Fruit fly (Drosophila melanogaster) whole organism, embryonic: Measurements from ENCODE around the gene Sfp77F.

Source experiments
- CG10565 ChIP-seq: fragments of 200-800 bp; sonication (Bioruptor generic); optimal IDR thresholded peaks from 3 replicates; lab custom pipeline; 2016; ENCODE audit warnings: missing biosample characterization, mild to moderate bottlenecking, missing genetic modification characterization
- CG10654 ChIP-seq: fragments of 200-800 bp; sonication (Bioruptor generic); optimal IDR thresholded peaks from 2 replicates; lab custom pipeline; 2016; ENCODE audit warnings: missing biosample characterization, missing genetic modification characterization
- CG11247 ChIP-seq: fragments of 200-800 bp; sonication (Bioruptor generic); IDR thresholded peaks from 2 replicates; pipeline ENCODE4 v1.3.6; 2022; ENCODE audit warnings: missing biosample characterization, missing genetic modification characterization
- CG12299 ChIP-seq: fragments of 200-800 bp; sonication (Bioruptor generic); optimal IDR thresholded peaks from 2 replicates; lab custom pipeline; 2018; ENCODE audit warnings: missing biosample characterization, mild to moderate bottlenecking, missing genetic modification characterization
- CG14014 ChIP-seq: fragments of 200-800 bp; sonication (Bioruptor generic); IDR thresholded peaks from 2 replicates; pipeline ENCODE4 v1.3.6; 2022; ENCODE audit warnings: missing biosample characterization, missing genetic modification characterization
- CG14860 ChIP-seq: fragments of 200-800 bp; sonication (Bioruptor generic); IDR thresholded peaks from 3 replicates; pipeline ENCODE4 v1.3.6; 2022; ENCODE audit warnings: missing biosample characterization, missing genetic modification characterization; ENCODE audit not compliant: partially characterized antibody
- CG1603 ChIP-seq: fragments of 200-800 bp; sonication (Bioruptor generic); optimal IDR thresholded peaks from 2 replicates; lab custom pipeline; 2019; ENCODE audit warnings: missing biosample characterization, mild to moderate bottlenecking, missing genetic modification characterization, moderate library complexity
- CG1647 ChIP-seq: fragments of 200-800 bp; sonication (Bioruptor generic); optimal IDR thresholded peaks from 3 replicates; lab custom pipeline; 2016; ENCODE audit warnings: missing biosample characterization, missing genetic modification characterization
- CG17328 ChIP-seq: fragments of 200-800 bp; sonication (Bioruptor generic); IDR thresholded peaks from 2 replicates; pipeline ENCODE4 v1.3.6; 2022; ENCODE audit warnings: missing biosample characterization, missing genetic modification characterization
- CG17802 ChIP-seq: fragments of 200-800 bp; sonication (Bioruptor generic); optimal IDR thresholded peaks from 2 replicates; lab custom pipeline; 2018; ENCODE audit warnings: missing biosample characterization, mild to moderate bottlenecking, missing genetic modification characterization, moderate library complexity
- CG2199 ChIP-seq: fragments of 200-800 bp; sonication (Bioruptor generic); IDR thresholded peaks from 3 replicates; pipeline ENCODE4 v1.3.6; 2022; ENCODE audit warnings: missing biosample characterization, missing genetic modification characterization
- CG2875 ChIP-seq: fragments of 200-800 bp; sonication (Bioruptor generic); optimal IDR thresholded peaks from 2 replicates; lab custom pipeline; 2017; ENCODE audit warnings: missing biosample characterization, mild to moderate bottlenecking, missing genetic modification characterization, missing genetic modification reagents
- CG30403 ChIP-seq: fragments of 200-800 bp; sonication (Bioruptor generic); optimal IDR thresholded peaks from 3 replicates; lab custom pipeline; 2016; ENCODE audit warnings: missing biosample characterization, missing genetic modification characterization
- CG34224 ChIP-seq: fragments of 200-800 bp; sonication (Bioruptor generic); IDR thresholded peaks from 3 replicates; pipeline ENCODE4 v1.3.6; 2022; ENCODE audit warnings: missing biosample characterization, missing genetic modification characterization; ENCODE audit not compliant: partially characterized antibody
- CG6654 ChIP-seq: fragments of 200-800 bp; sonication (Bioruptor generic); optimal IDR thresholded peaks from 2 replicates; lab custom pipeline; 2017; ENCODE audit warnings: missing biosample characterization, mild to moderate bottlenecking, missing genetic modification characterization
- CG7271 ChIP-seq: fragments of 200-800 bp; sonication (Bioruptor generic); optimal IDR thresholded peaks from 2 replicates; lab custom pipeline; 2018; ENCODE audit warnings: missing biosample characterization, mild to moderate bottlenecking, missing genetic modification characterization, moderate library complexity
- CTCF ChIP-seq: fragments of 200-800 bp; sonication (Bioruptor generic); optimal IDR thresholded peaks from 2 replicates; lab custom pipeline; 2017; ENCODE audit warnings: missing biosample characterization, mild to moderate bottlenecking, missing genetic modification characterization, moderate library complexity
- Dip2 ChIP-seq: fragments of 200-800 bp; sonication (Bioruptor generic); IDR thresholded peaks from 2 replicates; pipeline ENCODE4 v1.3.6; 2022; ENCODE audit warnings: missing biosample characterization, missing genetic modification characterization
- E2f1 ChIP-seq: fragments of 200-800 bp; sonication (Bioruptor generic); IDR thresholded peaks from 2 replicates; pipeline ENCODE4 v1.3.6; 2022; ENCODE audit warnings: missing biosample characterization, missing genetic modification characterization
- Ets65A ChIP-seq: fragments of 200-800 bp; sonication (Bioruptor generic); peaks from one replicate; lab custom pipeline; 2016; ENCODE audit warnings: missing biosample characterization, missing genetic modification characterization
- Lhr ChIP-seq: fragments of 200-800 bp; sonication (Bioruptor generic); optimal IDR thresholded peaks from 3 replicates; lab custom pipeline; 2017; ENCODE audit warnings: mild to moderate bottlenecking, missing biosample characterization, missing genetic modification reagents, missing genetic modification characterization
- NFAT ChIP-seq: fragments of 200-800 bp; sonication (Bioruptor generic); IDR thresholded peaks from 2 replicates; pipeline ENCODE4 v1.3.6; 2022; ENCODE audit warnings: missing biosample characterization, missing genetic modification characterization
- Optix ChIP-seq: fragments of 200-800 bp; sonication (Bioruptor generic); IDR thresholded peaks from 3 replicates; pipeline ENCODE4 v1.3.6; 2022; ENCODE audit warnings: missing biosample characterization, missing genetic modification characterization
- Ptx1 ChIP-seq: fragments of 200-800 bp; sonication (Bioruptor generic); IDR thresholded peaks from 2 replicates; pipeline ENCODE4 v1.3.6; 2022; ENCODE audit warnings: missing biosample characterization, missing genetic modification characterization
- Ravus ChIP-seq: fragments of 200-800 bp; sonication (Bioruptor generic); IDR thresholded peaks from 2 replicates; pipeline ENCODE4 v1.3.6; 2022; ENCODE audit warnings: missing biosample characterization, missing genetic modification characterization
- Scr ChIP-seq: fragments of 200-800 bp; sonication (Bioruptor generic); IDR thresholded peaks from 2 replicates; pipeline ENCODE4 v1.3.6; 2022; ENCODE audit warnings: missing biosample characterization, missing genetic modification characterization; ENCODE audit not compliant: partially characterized antibody
- Spps ChIP-seq: fragments of 200-800 bp; sonication (Bioruptor generic); optimal IDR thresholded peaks from 2 replicates; lab custom pipeline; 2018; ENCODE audit warnings: missing biosample characterization, mild to moderate bottlenecking, missing genetic modification characterization
- Ssrp ChIP-seq: fragments of 200-800 bp; sonication (Bioruptor generic); optimal IDR thresholded peaks from 2 replicates; lab custom pipeline; 2018; ENCODE audit warnings: missing biosample characterization, mild to moderate bottlenecking, missing genetic modification characterization, moderate library complexity
- ara ChIP-seq: fragments of 200-800 bp; sonication (Bioruptor generic); IDR thresholded peaks from 2 replicates; pipeline ENCODE4 v1.3.6; 2022; ENCODE audit warnings: missing biosample characterization, missing genetic modification characterization
- ato ChIP-seq: fragments of 200-800 bp; sonication (Bioruptor generic); IDR thresholded peaks from 2 replicates; pipeline ENCODE4 v1.3.6; 2022; ENCODE audit warnings: missing biosample characterization, missing genetic modification characterization; ENCODE audit not compliant: partially characterized antibody
- bcd ChIP-seq: fragments of 200-800 bp; sonication (Bioruptor generic); optimal IDR thresholded peaks from 2 replicates; lab custom pipeline; 2017; ENCODE audit warnings: missing biosample characterization, mild to moderate bottlenecking, missing genetic modification characterization
- bowl ChIP-seq: fragments of 200-800 bp; sonication (Bioruptor generic); IDR thresholded peaks from 2 replicates; pipeline ENCODE4 v1.3.6; 2022; ENCODE audit warnings: missing biosample characterization, missing genetic modification characterization
- en ChIP-seq: fragments of 200-800 bp; sonication (Bioruptor generic); optimal IDR thresholded peaks from 2 replicates; lab custom pipeline; 2016; ENCODE audit warnings: missing biosample characterization, missing genetic modification characterization
- gcm ChIP-seq: fragments of 200-800 bp; sonication (Bioruptor generic); optimal IDR thresholded peaks from 2 replicates; lab custom pipeline; 2019; ENCODE audit warnings: missing biosample characterization, mild to moderate bottlenecking, missing genetic modification characterization, moderate library complexity
- gcm2 ChIP-seq: fragments of 200-800 bp; sonication (Bioruptor generic); optimal IDR thresholded peaks from 2 replicates; lab custom pipeline; 2016; ENCODE audit warnings: missing biosample characterization, missing genetic modification characterization
- grau ChIP-seq: fragments of 200-800 bp; optimal IDR thresholded peaks from 3 replicates; lab custom pipeline; 2019; ENCODE audit warnings: missing biosample characterization, mild to moderate bottlenecking, missing genetic modification characterization, moderate library complexity
- grn ChIP-seq: fragments of 200-800 bp; sonication (Bioruptor generic); optimal IDR thresholded peaks from 3 replicates; lab custom pipeline; 2017; ENCODE audit warnings: missing biosample characterization, missing genetic modification characterization
- gt ChIP-seq: fragments of 200-800 bp; sonication (Bioruptor generic); IDR thresholded peaks from 2 replicates; pipeline ENCODE4 v1.3.6; 2022; ENCODE audit warnings: missing biosample characterization, missing genetic modification characterization
- ind ChIP-seq: fragments of 200-800 bp; sonication (Bioruptor generic); optimal IDR thresholded peaks from 3 replicates; lab custom pipeline; 2016; ENCODE audit warnings: missing biosample characterization, missing genetic modification characterization
- jigr1 ChIP-seq: fragments of 200-800 bp; sonication (Bioruptor generic); IDR thresholded peaks from 3 replicates; pipeline ENCODE4 v1.3.6; 2022; ENCODE audit warnings: missing biosample characterization, missing genetic modification characterization
- ken ChIP-seq: fragments of 200-800 bp; sonication (Bioruptor generic); IDR thresholded peaks from 3 replicates; pipeline ENCODE4 v1.3.6; 2022; ENCODE audit warnings: missing biosample characterization, missing genetic modification characterization
- lmd ChIP-seq: fragments of 200-800 bp; sonication (Bioruptor generic); IDR thresholded peaks from 2 replicates; pipeline ENCODE4 v1.3.6; 2022; ENCODE audit warnings: missing biosample characterization, missing genetic modification characterization
- maf-S ChIP-seq: fragments of 200-800 bp; sonication (Bioruptor generic); optimal IDR thresholded peaks from 2 replicates; lab custom pipeline; 2016; ENCODE audit warnings: missing biosample characterization, missing genetic modification characterization
- oc ChIP-seq: fragments of 200-800 bp; sonication (Bioruptor generic); optimal IDR thresholded peaks from 2 replicates; lab custom pipeline; 2018; ENCODE audit warnings: missing biosample characterization, mild to moderate bottlenecking, missing genetic modification characterization, moderate library complexity
- otp ChIP-seq: fragments of 200-800 bp; sonication (Bioruptor generic); IDR thresholded peaks from 3 replicates; pipeline ENCODE4, ENCODE4 v1.3.6; 2022; ENCODE audit warnings: missing biosample characterization, missing genetic modification characterization
- sc ChIP-seq, 3 experiments: fragments of >200 bp in 2 of 3; fragments of 200-800 bp in 1 of 3; sonication (Bioruptor generic) in 1 of 3; optimal IDR thresholded peaks; 2 replicates in 2 of 3; 3 replicates in 1 of 3; lab custom pipeline; 2017; ENCODE audit warnings: mild to moderate bottlenecking in 1 of 3, missing biosample characterization in 1 of 3, missing genetic modification characterization in 1 of 3, missing genetic modification reagents in 1 of 3
- tll ChIP-seq, 2 experiments: fragments of 200-800 bp in 1 of 2; fragments of >200 bp in 1 of 2; sonication (Bioruptor generic) in 1 of 2; optimal IDR thresholded peaks; 2 replicates each; lab custom pipeline; 2017 to 2019; ENCODE audit warnings: missing biosample characterization in 2 of 2, missing genetic modification characterization in 2 of 2, mild to moderate bottlenecking in 1 of 2, moderate library complexity in 1 of 2
- trh ChIP-seq: fragments of 200-800 bp; sonication (Bioruptor generic); optimal IDR thresholded peaks from 2 replicates; lab custom pipeline; 2016; ENCODE audit warnings: missing biosample characterization, missing genetic modification characterization
- zen ChIP-seq: fragments of 200-800 bp; sonication (Bioruptor generic); optimal IDR thresholded peaks from 3 replicates; lab custom pipeline; 2018; ENCODE audit warnings: missing biosample characterization, mild to moderate bottlenecking, missing genetic modification characterization, moderate library complexity
- zfh2 ChIP-seq: fragments of 200-800 bp; sonication (Bioruptor generic); optimal IDR thresholded peaks from 2 replicates; lab custom pipeline; 2016; ENCODE audit warnings: missing biosample characterization, missing genetic modification characterization

Gene Sfp77F

DNA sequence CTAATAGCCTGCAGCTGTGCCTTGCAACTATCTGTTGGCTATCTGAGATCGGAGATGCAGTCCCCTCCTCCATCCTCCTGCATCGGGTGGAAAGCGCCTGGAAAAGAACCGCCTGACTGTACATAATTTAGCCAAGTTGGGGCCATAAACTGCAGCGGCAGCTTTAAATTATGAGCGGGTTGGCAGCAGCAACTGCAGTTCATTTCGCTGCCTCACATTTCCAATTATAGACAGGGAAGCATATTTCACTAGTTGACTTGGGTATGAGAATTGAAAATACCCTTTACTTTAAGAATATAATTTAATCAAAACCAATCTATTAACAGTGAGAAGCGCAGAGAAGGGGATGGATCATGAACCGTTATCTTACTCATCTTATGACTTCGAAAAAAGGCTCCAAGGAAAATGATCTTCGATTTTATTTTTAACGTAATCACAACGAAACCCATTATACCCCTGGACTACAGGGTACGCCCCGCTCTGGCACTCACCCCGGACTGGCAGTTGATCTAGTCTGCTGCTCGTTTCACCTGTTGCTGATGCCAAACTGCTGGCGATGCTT lies 25.9 kb upstream of the Sfp77F start (continued):
- no peak for TF ChIP-seq CG17802 (tag; lab: Kevin White, UChicago)
- peak; percentile 10 for TF ChIP-seq ind (GFP tag; lab: Kevin White, UChicago)
- TF ChIP-seq grau (tag; lab: Kevin White, UChicago) = peak; percentile 51
- no peak for TF ChIP-seq tll (GFP tag; optimal IDR thresholded peaks at IDR 0.05; lab: Kevin White, UChicago)
- TF ChIP-seq bcd (GFP tag; lab: Kevin White, UChicago) = peak; percentile 11
- no peak for TF ChIP-seq grn (GFP tag; lab: Kevin White, UChicago)
- TF ChIP-seq zen (tag; lab: Kevin White, UChicago) = peak; percentile 47
- TF ChIP-seq oc (tag; lab: Kevin White, UChicago) = peak; percentile 2
- TF ChIP-seq CG1647 (GFP tag; lab: Kevin White, UChicago) = peak; percentile 22
- no peak for TF ChIP-seq Dip2 (GFP tag; lab: Robert Waterston, UW)
- TF ChIP-seq Optix (GFP tag; lab: Robert Waterston, UW) = 0 out of 3 replicates have a peak, but pooled peaks have one; percentile 49
- no peak for TF ChIP-seq CG14860
- TF ChIP-seq gcm (GFP tag; lab: Kevin White, UChicago) = peak; percentile 40
- no peak; the same call in 1 of the 2 replicates for TF ChIP-seq CG17328
- peak; percentile 73; the same call in 2 of the 3 replicates for TF ChIP-seq otp
- no peak for TF ChIP-seq CTCF (GFP tag; lab: Kevin White, UChicago)
- TF ChIP-seq maf-S (GFP tag; lab: Kevin White, UChicago) = peak; percentile 15
- peak; percentile 15 for TF ChIP-seq CG30403
- peak; percentile 39; the same call in 1 of the 2 replicates for TF ChIP-seq lmd (GFP tag; lab: Robert Waterston, UW)
- no peak for TF ChIP-seq zfh2 (GFP tag; lab: Kevin White, UChicago)
- peak; percentile 1 for TF ChIP-seq CG10654 (GFP tag; lab: Kevin White, UChicago)
- TF ChIP-seq E2f1 (GFP tag; lab: Robert Waterston, UW) = no peak
- peak; percentile 55 for TF ChIP-seq CG1603
- peak; percentile 65; the same call in 1 of the 2 replicates for TF ChIP-seq ara (GFP tag; lab: Robert Waterston, UW)
- peak; percentile 50 for TF ChIP-seq CG2875
- no peak for TF ChIP-seq NFAT (GFP tag; lab: Robert Waterston, UW)
- no peak for TF ChIP-seq Ravus
- no peak for TF ChIP-seq CG10565 (GFP tag; lab: Kevin White, UChicago)
- TF ChIP-seq gt (GFP tag; lab: Robert Waterston, UW) = no peak
- no peak for TF ChIP-seq CG34224
- no peak for TF ChIP-seq CG11247
- TF ChIP-seq bowl (GFP tag; lab: Robert Waterston, UW) = no peak
- 0 out of 3 replicates have a peak, but pooled peaks have one; percentile 62 for TF ChIP-seq CG2199 (GFP tag; lab: Robert Waterston, UW)
- peak; percentile 9 for TF ChIP-seq trh (GFP tag; lab: Kevin White, UChicago)
- TF ChIP-seq en (GFP tag; lab: Kevin White, UChicago) = peak; percentile 5
- no peak for TF ChIP-seq Scr (GFP tag; lab: Robert Waterston, UW)
- no peak for TF ChIP-seq ato (GFP tag; lab: Robert Waterston, UW)
- no peak for TF ChIP-seq gcm2
- TF ChIP-seq Ptx1 (GFP tag; lab: Robert Waterston, UW) = 0 out of 2 replicates have a peak, but pooled peaks have one; percentile 27
- TF ChIP-seq CG6654 (GFP tag; lab: Kevin White, UChicago) = no peak
- TF ChIP-seq Ssrp = peak; percentile 67
- no peak for TF ChIP-seq CG14014 (GFP tag; lab: Robert Waterston, UW)
- TF ChIP-seq CG7271 (tag; lab: Kevin White, UChicago) = no peak
- TF ChIP-seq Spps (tag; lab: Kevin White, UChicago) = no peak
- no peak for TF ChIP-seq jigr1 (GFP tag; lab: Robert Waterston, UW)
- no peak for TF ChIP-seq sc (optimal IDR thresholded peaks at IDR 0.05; lab: Kevin White, UChicago)
- peak; percentile 33 for TF ChIP-seq sc (GFP tag; optimal IDR thresholded peaks at IDR 0.05; lab: Kevin White, UChicago)
- no peak for TF ChIP-seq ken
- TF ChIP-seq Lhr = peak; percentile 1
- no peak for TF ChIP-seq CG12299 (tag; lab: Kevin White, UChicago)
- TF ChIP-seq Ets65A = peak; percentile 60
